Fruit fly (Drosophila melanogaster) whole organism, embryonic: Measurements from ENCODE around the gene fne.

Experiments
- ATbp ChIP-seq: fragments of 200-800 bp; sonication (Bioruptor generic); optimal IDR thresholded peaks from 2 replicates; lab custom pipeline; 2017; ENCODE audit warnings: missing biosample characterization, mild to moderate bottlenecking, missing genetic modification characterization, missing genetic modification reagents
- Blimp-1 ChIP-seq: fragments of 200-800 bp; sonication (Bioruptor generic); optimal IDR thresholded peaks from 3 replicates; lab custom pipeline; 2018; ENCODE audit warnings: missing biosample characterization, missing genetic modification characterization, mild to moderate bottlenecking, moderate library complexity, missing genetic modification reagents
- CG10209 ChIP-seq: fragments of 200-800 bp; sonication (Bioruptor generic); optimal IDR thresholded peaks from 3 replicates; lab custom pipeline; 2017; ENCODE audit warnings: missing biosample characterization, mild to moderate bottlenecking, missing genetic modification characterization, missing genetic modification reagents
- CG1024 ChIP-seq: fragments of 200-800 bp; sonication (Bioruptor generic); IDR thresholded peaks from 2 replicates; pipeline ENCODE4 v1.3.6; 2022; ENCODE audit warnings: missing biosample characterization, missing genetic modification characterization
- CG10274 ChIP-seq: fragments of 200-800 bp; sonication (Bioruptor generic); optimal IDR thresholded peaks from 3 replicates; lab custom pipeline; 2017; ENCODE audit warnings: missing biosample characterization, mild to moderate bottlenecking, missing genetic modification characterization
- CG12391 ChIP-seq: fragments of 200-800 bp; sonication (Bioruptor generic); optimal IDR thresholded peaks from 3 replicates; lab custom pipeline; 2018; ENCODE audit warnings: missing biosample characterization, mild to moderate bottlenecking, missing genetic modification characterization, moderate library complexity
- CG15601 ChIP-seq: fragments of 200-800 bp; sonication (Bioruptor generic); optimal IDR thresholded peaks from 3 replicates; lab custom pipeline; 2019; ENCODE audit warnings: missing biosample characterization, mild to moderate bottlenecking, missing genetic modification characterization, moderate library complexity
- CG1603 ChIP-seq: fragments of 200-800 bp; sonication (Bioruptor generic); optimal IDR thresholded peaks from 2 replicates; lab custom pipeline; 2019; ENCODE audit warnings: missing biosample characterization, mild to moderate bottlenecking, missing genetic modification characterization, moderate library complexity
- CG17328 ChIP-seq: fragments of 200-800 bp; sonication (Bioruptor generic); IDR thresholded peaks from 2 replicates; pipeline ENCODE4 v1.3.6; 2022; ENCODE audit warnings: missing biosample characterization, missing genetic modification characterization
- CG2678 ChIP-seq: fragments of 200-800 bp; sonication (Bioruptor generic); optimal IDR thresholded peaks from 3 replicates; lab custom pipeline; 2019; ENCODE audit warnings: missing biosample characterization, mild to moderate bottlenecking, missing genetic modification characterization, moderate library complexity
- CG2712 ChIP-seq: fragments of 200-800 bp; optimal IDR thresholded peaks from 3 replicates; lab custom pipeline; 2019; ENCODE audit warnings: missing biosample characterization, mild to moderate bottlenecking, missing genetic modification characterization, moderate library complexity
- CG30403 ChIP-seq: fragments of 200-800 bp; sonication (Bioruptor generic); optimal IDR thresholded peaks from 3 replicates; lab custom pipeline; 2016; ENCODE audit warnings: missing biosample characterization, missing genetic modification characterization
- CG30431 ChIP-seq: fragments of 200-800 bp; sonication (Bioruptor generic); optimal IDR thresholded peaks from 2 replicates; lab custom pipeline; 2017; ENCODE audit warnings: missing biosample characterization, missing genetic modification characterization
- CG5180 ChIP-seq: fragments of 200-800 bp; sonication (Bioruptor generic); optimal IDR thresholded peaks from 3 replicates; lab custom pipeline; 2017; ENCODE audit warnings: missing biosample characterization, missing genetic modification characterization, mild to moderate bottlenecking, moderate library complexity, missing genetic modification reagents
- CG6654 ChIP-seq: fragments of 200-800 bp; sonication (Bioruptor generic); optimal IDR thresholded peaks from 2 replicates; lab custom pipeline; 2017; ENCODE audit warnings: missing biosample characterization, mild to moderate bottlenecking, missing genetic modification characterization
- CG8290 ChIP-seq, 3 experiments: fragments of 200-800 bp; sonication (Bioruptor generic); optimal IDR thresholded peaks; 2 replicates each; lab custom pipeline; 2016 to 2019; ENCODE audit warnings: missing biosample characterization in 3 of 3, missing genetic modification characterization in 3 of 3, mild to moderate bottlenecking in 2 of 3, moderate library complexity in 1 of 3
- CG8924 ChIP-seq: fragments of 200-800 bp; optimal IDR thresholded peaks from 3 replicates; lab custom pipeline; 2019; ENCODE audit warnings: missing biosample characterization, mild to moderate bottlenecking, missing genetic modification characterization, moderate library complexity
- CG9727 ChIP-seq: fragments of 200-800 bp; sonication (Bioruptor generic); optimal IDR thresholded peaks from 3 replicates; lab custom pipeline; 2017; ENCODE audit warnings: missing biosample characterization, mild to moderate bottlenecking, missing genetic modification characterization
- CoRest ChIP-seq: fragments of 200-800 bp; sonication (Bioruptor generic); optimal IDR thresholded peaks from 3 replicates; lab custom pipeline; 2018; ENCODE audit warnings: missing biosample characterization, mild to moderate bottlenecking, missing genetic modification characterization, moderate library complexity
- D ChIP-seq, 2 experiments: fragments of 200-800 bp in 1 of 2; fragments of >200 bp in 1 of 2; sonication (Bioruptor generic) in 1 of 2; optimal IDR thresholded peaks; 2 replicates in 1 of 2; 3 replicates in 1 of 2; lab custom pipeline; 2017; ENCODE audit warnings: mild to moderate bottlenecking in 1 of 2, missing biosample characterization in 1 of 2, missing genetic modification characterization in 1 of 2, missing genetic modification reagents in 1 of 2
- H2.0 ChIP-seq: fragments of 200-800 bp; sonication (Bioruptor generic); IDR thresholded peaks from 2 replicates; pipeline ENCODE4 v1.3.6; 2022; ENCODE audit warnings: missing biosample characterization, missing genetic modification characterization
- Hmx ChIP-seq: fragments of 200-800 bp; sonication (Bioruptor generic); optimal IDR thresholded peaks from 2 replicates; lab custom pipeline; 2016; ENCODE audit warnings: missing biosample characterization, missing genetic modification characterization
- Hsf ChIP-seq: fragments of 200-800 bp; sonication (Bioruptor generic); optimal IDR thresholded peaks from 3 replicates; lab custom pipeline; 2016; ENCODE audit warnings: missing biosample characterization, missing genetic modification characterization
- Ptx1 ChIP-seq: fragments of 200-800 bp; sonication (Bioruptor generic); IDR thresholded peaks from 2 replicates; pipeline ENCODE4 v1.3.6; 2022; ENCODE audit warnings: missing biosample characterization, missing genetic modification characterization
- Six4 ChIP-seq: fragments of 200-800 bp; sonication (Bioruptor generic); optimal IDR thresholded peaks from 2 replicates; lab custom pipeline; 2016; ENCODE audit warnings: missing biosample characterization, missing genetic modification characterization
- Xbp1 ChIP-seq: fragments of 200-800 bp; sonication (Bioruptor generic); optimal IDR thresholded peaks from 3 replicates; lab custom pipeline; 2016; ENCODE audit warnings: missing biosample characterization, mild to moderate bottlenecking, missing genetic modification characterization
- bsh ChIP-seq, 2 experiments: fragments of 200-800 bp; sonication (Bioruptor generic); optimal IDR thresholded peaks; 2 replicates each; lab custom pipeline; 2017 to 2018; ENCODE audit warnings: mild to moderate bottlenecking in 2 of 2, missing biosample characterization in 2 of 2, missing genetic modification characterization in 2 of 2, moderate library complexity in 1 of 2
- ci ChIP-seq: fragments of 200-800 bp; sonication (Bioruptor generic); IDR thresholded peaks from 3 replicates; pipeline ENCODE4 v1.3.6; 2022; ENCODE audit warnings: missing biosample characterization, missing genetic modification characterization
- esg ChIP-seq: fragments of 200-800 bp; sonication (Bioruptor generic); conservative IDR thresholded peaks from 2 replicates; pipeline ENCODE4 v1.3.6; 2022; ENCODE audit warnings: missing biosample characterization, missing genetic modification characterization
- gce ChIP-seq: fragments of 200-800 bp; sonication (Bioruptor generic); IDR thresholded peaks from 3 replicates; pipeline ENCODE4 v1.3.6; 2022; ENCODE audit warnings: missing biosample characterization, missing genetic modification characterization
- gem ChIP-seq: fragments of 200-800 bp; sonication (Bioruptor generic); optimal IDR thresholded peaks from 2 replicates; lab custom pipeline; 2019; ENCODE audit warnings: missing biosample characterization, mild to moderate bottlenecking, missing genetic modification characterization, moderate library complexity
- grn ChIP-seq: fragments of 200-800 bp; sonication (Bioruptor generic); optimal IDR thresholded peaks from 3 replicates; lab custom pipeline; 2017; ENCODE audit warnings: missing biosample characterization, missing genetic modification characterization
- gsb-n ChIP-seq: fragments of 200-800 bp; sonication (Bioruptor generic); optimal IDR thresholded peaks from 3 replicates; lab custom pipeline; 2018; ENCODE audit warnings: missing biosample characterization, mild to moderate bottlenecking, missing genetic modification characterization
- hb ChIP-seq: fragments of 200-800 bp; sonication (Bioruptor generic); IDR thresholded peaks from 3 replicates; pipeline ENCODE4 v1.3.6; 2022; ENCODE audit warnings: missing biosample characterization, missing genetic modification characterization; ENCODE audit not compliant: partially characterized antibody
- hkb ChIP-seq, 2 experiments: fragments of 200-800 bp in 1 of 2; fragments of >200 bp in 1 of 2; sonication (Bioruptor generic) in 1 of 2; IDR thresholded peaks in 1 of 2; optimal IDR thresholded peaks in 1 of 2; 2 replicates each; pipeline versions ENCODE4 v1.3.6 to Lab custom; 2017 to 2022; ENCODE audit warnings: missing biosample characterization in 1 of 2, missing genetic modification characterization in 1 of 2
- lola ChIP-seq, 3 experiments: fragments of >200 bp in 2 of 3; fragments of 200-800 bp in 1 of 3; sonication (Bioruptor generic) in 1 of 3; optimal IDR thresholded peaks; 2 replicates each; lab custom pipeline; 2017 to 2019; ENCODE audit warnings: missing biosample characterization in 3 of 3, missing genetic modification characterization in 3 of 3, mild to moderate bottlenecking in 1 of 3, moderate library complexity in 1 of 3
- nmo ChIP-seq: fragments of 200-800 bp; sonication (Bioruptor generic); optimal IDR thresholded peaks from 2 replicates; lab custom pipeline; 2018; ENCODE audit warnings: missing biosample characterization, mild to moderate bottlenecking, missing genetic modification characterization, moderate library complexity
- onecut ChIP-seq: fragments of 200-800 bp; sonication (Bioruptor generic); IDR thresholded peaks from 2 replicates; pipeline ENCODE4 v1.3.6; 2022; ENCODE audit warnings: missing biosample characterization, missing genetic modification characterization
- otp ChIP-seq: fragments of 200-800 bp; sonication (Bioruptor generic); IDR thresholded peaks from 3 replicates; pipeline ENCODE4, ENCODE4 v1.3.6; 2022; ENCODE audit warnings: missing biosample characterization, missing genetic modification characterization
- phol ChIP-seq: fragments of 200-800 bp; sonication (Bioruptor generic); optimal IDR thresholded peaks from 3 replicates; lab custom pipeline; 2018; ENCODE audit warnings: missing biosample characterization, mild to moderate bottlenecking, missing genetic modification characterization, moderate library complexity
- pros ChIP-seq: fragments of 200-800 bp; sonication (Bioruptor generic); optimal IDR thresholded peaks from 3 replicates; lab custom pipeline; 2019; ENCODE audit warnings: missing biosample characterization, mild to moderate bottlenecking, missing genetic modification characterization, moderate library complexity
- sisA ChIP-seq: fragments of 200-800 bp; sonication (Bioruptor generic); IDR thresholded peaks from 2 replicates; pipeline ENCODE4 v1.3.6; 2022; ENCODE audit warnings: missing biosample characterization, missing genetic modification characterization
- slbo ChIP-seq: fragments of 200-800 bp; sonication (Bioruptor generic); IDR thresholded peaks from 2 replicates; pipeline ENCODE4 v1.3.6; 2022; ENCODE audit warnings: missing biosample characterization, missing genetic modification characterization
- sr ChIP-seq: fragments of 200-800 bp; sonication (Bioruptor generic); IDR thresholded peaks from 3 replicates; pipeline ENCODE4 v1.3.6; 2022; ENCODE audit warnings: missing biosample characterization, missing genetic modification characterization
- tup ChIP-seq: fragments of 200-800 bp; sonication (Bioruptor generic); optimal IDR thresholded peaks from 2 replicates; lab custom pipeline; 2016; ENCODE audit warnings: missing biosample characterization, mild to moderate bottlenecking, missing genetic modification characterization, moderate library complexity
- zf30C ChIP-seq: fragments of 200-800 bp; sonication (Bioruptor generic); optimal IDR thresholded peaks from 3 replicates; lab custom pipeline; 2018; ENCODE audit warnings: missing biosample characterization, mild to moderate bottlenecking, missing genetic modification characterization

The fne gene

DNA sequence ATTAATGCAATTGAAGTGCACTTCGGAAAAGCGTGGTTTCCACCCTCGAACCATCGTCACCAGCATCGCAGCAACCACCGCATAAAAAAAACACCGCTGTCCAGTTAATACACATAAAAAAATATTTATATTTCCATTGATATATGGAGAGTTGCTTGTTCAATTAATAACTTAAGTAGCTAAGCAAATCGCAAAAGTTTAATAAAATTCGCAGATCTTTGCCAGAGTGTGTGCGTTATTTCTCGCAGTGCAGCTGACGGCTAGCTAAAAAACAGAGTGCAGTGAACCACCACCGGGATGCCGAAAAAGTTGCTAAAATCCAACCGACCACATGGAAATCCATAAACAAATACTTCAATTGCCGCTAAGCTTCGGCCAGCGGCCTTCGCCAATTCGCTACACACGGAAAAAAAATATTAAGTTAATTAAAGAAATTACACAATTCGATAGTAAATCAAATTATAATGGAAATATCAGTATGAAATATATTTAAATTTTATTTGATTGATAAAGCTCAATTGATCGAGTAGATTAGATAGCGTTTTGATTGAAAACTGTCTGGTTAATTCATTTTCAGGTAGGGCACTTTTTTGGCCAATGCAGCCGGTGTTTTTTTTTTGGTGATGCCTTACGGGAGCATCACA is 6.1 kb downstream of the fne start (continued):
- TF ChIP-seq nmo (GFP tag; lab: Kevin White, UChicago) (peak; percentile 61), CG1603 (tag; lab: Kevin White, UChicago) (peak; percentile 45), CG15601 (tag; lab: Kevin White, UChicago) (peak; percentile 7), phol (tag; lab: Kevin White, UChicago) (peak; percentile 55), bsh (GFP tag; optimal IDR thresholded peaks at IDR 0.05; lab: Kevin White, UChicago) (peak in 1 of 2 experiments; percentile 69), gce (0 out of 3 replicates have a peak, but pooled peaks have one; percentile 20), CG10274 (peak; percentile 94), CG10209 (GFP tag; lab: Kevin White, UChicago) (peak; percentile 19), lola (GFP tag; optimal IDR thresholded peaks at IDR 0.05; lab: Kevin White, UChicago) (peak in 1 of 3 experiments; percentile 39), CG30403 (GFP tag; lab: Kevin White, UChicago) (peak; percentile 34), CG8290 (GFP tag; optimal IDR thresholded peaks at IDR 0.05; lab: Kevin White, UChicago) (no peak), CG8290 (tag; optimal IDR thresholded peaks at IDR 0.05; lab: Kevin White, UChicago) (no peak), onecut (GFP tag; lab: Robert Waterston, UW) (peak; percentile 30; the same call in 1 of the 2 replicates), Hmx (GFP tag; lab: Kevin White, UChicago) (no peak), CG17328 (GFP tag; lab: Robert Waterston, UW) (peak; percentile 40), Blimp-1 (GFP tag; lab: Kevin White, UChicago) (peak; percentile 57), CG12391 (tag; lab: Kevin White, UChicago) (peak; percentile 39), otp (GFP tag; lab: Robert Waterston, UW) (peak; percentile 36; the same call in 1 of the 3 replicates), Xbp1 (peak; percentile 3), CG8924 (tag; lab: Kevin White, UChicago) (peak; percentile 16), hkb (optimal IDR thresholded peaks at IDR 0.05; lab: Kevin White, UChicago) (no peak), hkb (GFP tag; IDR thresholded peaks at IDR 0.05; lab: Robert Waterston, UW) (peak; percentile 12; the same call in 1 of the 2 replicates), esg (GFP tag; lab: Robert Waterston, UW) (peak; percentile 40; the same call in 1 of the 2 replicates), gem (tag; lab: Kevin White, UChicago) (peak; percentile 56), zf30C (GFP tag; lab: Kevin White, UChicago) (peak; percentile 59), D (optimal IDR thresholded peaks at IDR 0.05; lab: Kevin White, UChicago) (no peak), D (GFP tag; optimal IDR thresholded peaks at IDR 0.05; lab: Kevin White, UChicago) (peak; percentile 33), Ptx1 (GFP tag; lab: Robert Waterston, UW) (0 out of 2 replicates have a peak, but pooled peaks have one; percentile 28), grn (GFP tag; lab: Kevin White, UChicago) (no peak), CG5180 (no peak), CG6654 (GFP tag; lab: Kevin White, UChicago) (no peak), CG30431 (GFP tag; lab: Kevin White, UChicago) (peak; percentile 18), tup (no peak), ci (GFP tag; lab: Robert Waterston, UW) (peak; percentile 71; the same call in 2 of the 3 replicates), CG2678 (tag; lab: Kevin White, UChicago) (peak; percentile 52), ATbp (GFP tag; lab: Kevin White, UChicago) (peak; percentile 36), CoRest (tag; lab: Kevin White, UChicago) (peak; percentile 36), gsb-n (tag; lab: Kevin White, UChicago) (peak; percentile 34), slbo (GFP tag; lab: Robert Waterston, UW) (peak; percentile 26; the same call in 1 of the 2 replicates), Six4 (GFP tag; lab: Kevin White, UChicago) (no peak), hb (GFP tag; lab: Robert Waterston, UW) (no peak), CG9727 (peak; percentile 5), CG1024 (0 out of 2 replicates have a peak, but pooled peaks have one; percentile 17), sr (GFP tag; lab: Robert Waterston, UW) (no peak), CG2712 (tag; lab: Kevin White, UChicago) (peak; percentile 43), sisA (GFP tag; lab: Robert Waterston, UW) (no peak), pros (GFP tag; lab: Kevin White, UChicago) (peak; percentile 8), H2.0 (GFP tag; lab: Robert Waterston, UW) (peak; percentile 13; the same call in 1 of the 2 replicates), Hsf (no peak)
